Worm (Caenorhabditis elegans) whole organism, early embryonic: Measurements from ENCODE around the gene F57A8.1.

Experiments used
- B0310.2 ChIP-seq: sonication (generic microtip); optimal IDR thresholded peaks from 2 replicates; lab custom pipeline; 2016; ENCODE audit warnings: mild to moderate bottlenecking, missing genetic modification characterization, missing compliant biosample characterization
- F13C5.2 ChIP-seq: sonication (generic microtip); optimal IDR thresholded peaks from 2 replicates; lab custom pipeline; 2017; ENCODE audit warnings: mild to moderate bottlenecking, missing genetic modification characterization, inconsistent platforms, missing compliant biosample characterization
- aly-1 ChIP-seq: sonication (generic microtip); optimal IDR thresholded peaks from 2 replicates; lab custom pipeline; 2016; ENCODE audit warnings: missing genetic modification characterization, missing compliant biosample characterization
- ama-1 ChIP-seq: fragments of 150-350 bp; optimal IDR thresholded peaks from 2 replicates; lab custom pipeline; 2014
- ceh-13 ChIP-seq: fragments of 200-800 bp; sonication (Bioruptor generic); optimal IDR thresholded peaks from 2 replicates; lab custom pipeline; 2018; ENCODE audit warnings: mild to moderate bottlenecking, missing genetic modification characterization, missing compliant biosample characterization
- ceh-36 ChIP-seq: sonication (generic microtip); optimal IDR thresholded peaks from 2 replicates; lab custom pipeline; 2016; ENCODE audit warnings: missing genetic modification characterization, inconsistent platforms, missing compliant biosample characterization
- ets-7 ChIP-seq: sonication (generic microtip); optimal IDR thresholded peaks from 2 replicates; lab custom pipeline; 2016; ENCODE audit warnings: missing genotype, missing genetic modification characterization, missing compliant biosample characterization
- flt-1 ChIP-seq: fragments of 200-800 bp; sonication (Bioruptor generic); IDR thresholded peaks from 2 replicates; pipeline ENCODE4 v1.3.6; 2022; ENCODE audit warnings: missing genetic modification characterization, missing compliant biosample characterization
- hmbx-1 ChIP-seq: sonication (generic microtip); optimal IDR thresholded peaks from 2 replicates; lab custom pipeline; 2016; ENCODE audit warnings: mild to moderate bottlenecking, missing genetic modification characterization, missing compliant biosample characterization
- hmg-4 ChIP-seq: fragments of 200-800 bp; sonication (Bioruptor generic); optimal IDR thresholded peaks from 2 replicates; lab custom pipeline; 2018; ENCODE audit warnings: mild to moderate bottlenecking, missing genetic modification characterization, missing compliant biosample characterization
- hnd-1 ChIP-seq: sonication (generic microtip); optimal IDR thresholded peaks from 2 replicates; lab custom pipeline; 2016; ENCODE audit warnings: missing genetic modification characterization, missing compliant biosample characterization
- pes-1 ChIP-seq: fragments of 200-800 bp; sonication (Bioruptor generic); IDR thresholded peaks from 2 replicates; pipeline ENCODE4 v1.3.6; 2022; ENCODE audit warnings: missing genetic modification reagents, missing genetic modification characterization, missing compliant biosample characterization
- scrt-1 ChIP-seq: fragments of 200-800 bp; sonication (Bioruptor generic); IDR thresholded peaks from 2 replicates; pipeline ENCODE4 v1.3.6; 2022; ENCODE audit warnings: missing genetic modification characterization, missing compliant biosample characterization
- sea-1 ChIP-seq: fragments of 200-800 bp; sonication (Bioruptor generic); conservative IDR thresholded peaks from 2 replicates; pipeline ENCODE4 v1.3.6; 2022; ENCODE audit warnings: missing genetic modification characterization, missing compliant biosample characterization
- tbx-11 ChIP-seq: fragments of 200-800 bp; sonication (Bioruptor generic); IDR thresholded peaks from 2 replicates; pipeline ENCODE4 v1.3.6; 2022; ENCODE audit warnings: missing genetic modification characterization, missing compliant biosample characterization
- tbx-37 ChIP-seq: fragments of 200-800 bp; sonication (Bioruptor generic); conservative IDR thresholded peaks from 2 replicates; pipeline ENCODE4 v1.3.6; 2022; ENCODE audit warnings: missing genetic modification reagents, missing genetic modification characterization, missing compliant biosample characterization
- tra-4 ChIP-seq: sonication (generic microtip); optimal IDR thresholded peaks from 2 replicates; lab custom pipeline; 2017; ENCODE audit warnings: missing genetic modification characterization, missing compliant biosample characterization

The F57A8.1 gene

DNA sequence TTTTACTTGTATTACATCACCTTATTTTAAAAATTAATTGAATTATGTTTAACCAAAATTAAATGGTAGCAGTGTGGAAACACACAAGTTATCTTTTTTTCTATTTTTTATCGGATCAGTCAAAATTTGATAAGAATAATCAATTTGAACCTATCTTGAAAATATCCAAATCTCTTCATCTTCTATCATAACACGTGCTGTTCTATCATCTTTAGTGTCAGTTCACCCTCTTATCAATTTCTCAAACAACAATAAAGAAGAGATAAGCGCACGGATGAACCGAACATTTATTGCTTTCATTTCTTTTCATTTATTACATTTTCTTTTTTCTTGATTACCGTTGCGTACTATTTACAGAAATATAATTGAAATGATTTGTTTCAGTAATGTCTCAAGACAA, 50.0 kb downstream of the F57A8.1 start, which contains the start of gene R04B5.5:
R04B5.5 (plus strand) TSS at position 378 of the 400 bp plus-strand sequence.
- TF ChIP-seq scrt-1 (GFP tag; lab: Robert Waterston, UW): no peak
- TF ChIP-seq ama-1 (lab: Kevin White, UChicago): no peak

DNA sequence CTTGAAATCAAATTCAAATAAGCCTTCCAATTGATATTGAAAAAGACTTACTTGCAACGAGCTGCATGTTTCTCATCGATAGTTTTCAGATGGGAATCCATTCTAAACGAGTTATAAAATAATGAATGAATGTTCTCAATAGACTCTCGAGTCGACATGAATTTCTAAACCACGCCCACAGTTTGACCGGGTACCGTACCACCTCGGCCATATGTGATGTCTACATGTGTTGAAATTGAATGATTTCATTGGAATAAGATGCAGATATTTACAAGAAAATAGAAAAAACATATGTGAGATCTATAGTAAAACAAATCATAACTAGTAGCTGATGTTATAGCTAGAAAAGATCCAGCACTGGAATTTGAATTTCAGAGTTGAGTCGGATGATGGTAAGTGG, 53.3 kb downstream of the F57A8.1 start, which contains the start of gene R04B5.7:
R04B5.7 (minus strand) TSS at position 101 of the 400 bp plus-strand sequence.
- TF ChIP-seq ama-1 (lab: Kevin White, UChicago) (no peak), tra-4 (tag; lab: Kevin White, UChicago) (no peak), flt-1 (no peak), sea-1 (GFP tag; lab: Robert Waterston, UW) (no peak), scrt-1 (GFP tag; lab: Robert Waterston, UW) (no peak), ets-7 (tag; lab: Kevin White, UChicago) (no peak), tbx-37 (GFP tag; lab: Robert Waterston, UW) (no peak)

- TF ChIP-seq ceh-36 (tag; lab: Kevin White, UChicago): no peak
- no peak for TF ChIP-seq ets-7 (tag; lab: Kevin White, UChicago)
- TF ChIP-seq hmbx-1 (tag; lab: Kevin White, UChicago): no peak
- no peak for TF ChIP-seq F13C5.2 (tag; lab: Kevin White, UChicago)
- TF ChIP-seq flt-1: no peak
- no peak for TF ChIP-seq hmg-4
- TF ChIP-seq ama-1 (lab: Kevin White, UChicago): no peak
- TF ChIP-seq pes-1 (GFP tag; lab: Robert Waterston, UW): no peak
- no peak for TF ChIP-seq tbx-11 (GFP tag; lab: Robert Waterston, UW)
- TF ChIP-seq B0310.2 (tag; lab: Kevin White, UChicago): no peak
- TF ChIP-seq hnd-1: no peak
- no peak for TF ChIP-seq aly-1 (tag; lab: Kevin White, UChicago)
- TF ChIP-seq scrt-1 (GFP tag; lab: Robert Waterston, UW): no peak
- no peak for TF ChIP-seq ceh-13 (GFP tag; lab: Kevin White, UChicago)
- TF ChIP-seq sea-1 (GFP tag; lab: Robert Waterston, UW): no peak
- TF ChIP-seq tbx-37 (GFP tag; lab: Robert Waterston, UW): no peak
- no peak for TF ChIP-seq tra-4 (tag; lab: Kevin White, UChicago)
These were observed 54.0 kb downstream of the F57A8.1 start, which contains the start of gene R04B5.11 for ce11 chrV:10091152-10091551. TSS of gene R04B5.11 (minus strand) at chrV:10091252.

DNA sequence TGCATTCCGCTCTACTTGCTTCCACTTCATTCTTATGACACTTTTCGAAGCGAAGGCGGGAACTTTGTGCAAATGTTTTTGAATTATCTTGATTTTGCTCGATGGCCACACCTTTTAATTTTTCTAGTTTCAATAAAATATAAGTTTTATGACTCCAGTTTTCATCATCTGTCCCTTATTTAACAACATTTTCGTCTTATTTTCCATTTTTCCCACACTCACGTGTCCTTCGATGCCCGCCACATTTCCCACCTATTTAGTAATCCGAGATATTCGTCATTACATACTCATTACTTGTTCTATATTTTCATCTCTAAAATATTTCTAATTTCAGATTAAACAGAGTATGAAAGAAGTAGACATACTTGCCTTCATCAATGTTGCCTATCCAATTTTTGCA, 57.2 kb downstream of the F57A8.1 start, which contains the start of gene srd-49:
srd-49 (plus strand) TSS at position 301 of the 400 bp plus-strand sequence.
- no peak for TF ChIP-seq hmg-4
- TF ChIP-seq tbx-11 (GFP tag; lab: Robert Waterston, UW): no peak
- TF ChIP-seq flt-1: no peak
- no peak for TF ChIP-seq B0310.2 (tag; lab: Kevin White, UChicago)
- TF ChIP-seq pes-1 (GFP tag; lab: Robert Waterston, UW): no peak
- no peak for TF ChIP-seq ceh-36 (tag; lab: Kevin White, UChicago)
- TF ChIP-seq tbx-37 (GFP tag; lab: Robert Waterston, UW): no peak
- no peak for TF ChIP-seq ceh-13 (GFP tag; lab: Kevin White, UChicago)
- no peak for TF ChIP-seq hnd-1
- TF ChIP-seq F13C5.2 (tag; lab: Kevin White, UChicago): no peak

ce11 chrV:10096932-10097331, 59.8 kb downstream of the F57A8.1 start:
- no peak for TF ChIP-seq flt-1
- no peak for TF ChIP-seq F13C5.2 (tag; lab: Kevin White, UChicago)
- no peak for TF ChIP-seq ama-1 (lab: Kevin White, UChicago)
- no peak for TF ChIP-seq tbx-11 (GFP tag; lab: Robert Waterston, UW)
- TF ChIP-seq ets-7 (tag; lab: Kevin White, UChicago): no peak
- TF ChIP-seq ceh-36 (tag; lab: Kevin White, UChicago): no peak
- TF ChIP-seq hmbx-1 (tag; lab: Kevin White, UChicago): no peak
- TF ChIP-seq tbx-37 (GFP tag; lab: Robert Waterston, UW): no peak
- no peak for TF ChIP-seq hmg-4
- TF ChIP-seq tra-4 (tag; lab: Kevin White, UChicago): no peak
- no peak for TF ChIP-seq aly-1 (tag; lab: Kevin White, UChicago)
- no peak for TF ChIP-seq hnd-1
- no peak for TF ChIP-seq scrt-1 (GFP tag; lab: Robert Waterston, UW)
- TF ChIP-seq ceh-13 (GFP tag; lab: Kevin White, UChicago): no peak
- TF ChIP-seq pes-1 (GFP tag; lab: Robert Waterston, UW): no peak
- no peak for TF ChIP-seq B0310.2 (tag; lab: Kevin White, UChicago)
- TF ChIP-seq sea-1 (GFP tag; lab: Robert Waterston, UW): no peak
